Fruit fly (Drosophila melanogaster): ENCODE results near the gene GAA1.

Gene GAA1

dm6 chrX:5895821-5896550 is 22.8 kb upstream of the GAA1 start (continued):
- TF ChIP-seq Dbx (GFP tag; IDR thresholded peaks at IDR 0.05) (peak; percentile 60; the same call in 2 of the 3 replicates), CG12391 (tag; optimal IDR thresholded peaks at IDR 0.05) (peak; percentile 88), CG31441 (GFP tag; IDR thresholded peaks at IDR 0.05) (peak; percentile 94), gcm2 (GFP tag; optimal IDR thresholded peaks at IDR 0.05) (peak; percentile 74), Dfd (GFP tag; optimal IDR thresholded peaks at IDR 0.05) (no peak), tna (GFP tag; IDR thresholded peaks at IDR 0.05; ENCODE audit: partially characterized antibody) (no peak), Lhr (GFP tag; optimal IDR thresholded peaks at IDR 0.05) (peak; percentile 80), gem (tag; optimal IDR thresholded peaks at IDR 0.05) (peak; percentile 91), Max (GFP tag; optimal IDR thresholded peaks at IDR 0.05) (peak; percentile 74), insv (GFP tag; optimal IDR thresholded peaks at IDR 0.05) (no peak), psq (GFP tag; optimal IDR thresholded peaks at IDR 0.05) (peak; percentile 30), corto (GFP tag; optimal IDR thresholded peaks at IDR 0.05) (peak; percentile 83), CG2129 (GFP tag; IDR thresholded peaks at IDR 0.05; ENCODE audit: partially characterized antibody) (no peak), CG16815 (GFP tag; optimal IDR thresholded peaks at IDR 0.05) (peak; percentile 81), gsb (GFP tag; IDR thresholded peaks at IDR 0.05) (peak; percentile 69), CG15011 (GFP tag; optimal IDR thresholded peaks at IDR 0.05) (peak; percentile 69), CG17829 (tag; optimal IDR thresholded peaks at IDR 0.05) (peak; percentile 91), CG32772 (GFP tag; IDR thresholded peaks at IDR 0.05) (peak; percentile 93), lola (GFP tag; optimal IDR thresholded peaks at IDR 0.05) (peak in 1 of 3 experiments; percentile 76), ken (GFP tag; IDR thresholded peaks at IDR 0.05) (peak; percentile 95), Bgb (GFP tag; IDR thresholded peaks at IDR 0.05; ENCODE audit: partially characterized antibody) (no peak), nom (GFP tag; optimal IDR thresholded peaks at IDR 0.05) (peak; percentile 99), dm (GFP tag; optimal IDR thresholded peaks at IDR 0.05) (peak; percentile 76), org-1 (GFP tag; optimal IDR thresholded peaks at IDR 0.05) (peak; percentile 84), CG11695 (GFP tag; IDR thresholded peaks at IDR 0.05) (peak; percentile 90), CG18476 (GFP tag; optimal IDR thresholded peaks at IDR 0.05) (peak; percentile 77), en (GFP tag; optimal IDR thresholded peaks at IDR 0.05) (peak; percentile 69), schlank (tag; optimal IDR thresholded peaks at IDR 0.05) (peak; percentile 28), ind (GFP tag; optimal IDR thresholded peaks at IDR 0.05) (peak; percentile 90), CG30431 (GFP tag; optimal IDR thresholded peaks at IDR 0.05) (peak; percentile 85), Ets65A (GFP tag) (peak; percentile 98), Meics (GFP tag; optimal IDR thresholded peaks at IDR 0.05) (peak; percentile 82), Doc2 (GFP tag; IDR thresholded peaks at IDR 0.05) (peak; percentile 39; the same call in 1 of the 2 replicates), CG18599 (GFP tag; optimal IDR thresholded peaks at IDR 0.05) (peak; percentile 87), lab (GFP tag; optimal IDR thresholded peaks at IDR 0.05) (peak; percentile 93), CG9797 (GFP tag; optimal IDR thresholded peaks at IDR 0.05) (peak; percentile 19), aop (GFP tag; IDR thresholded peaks at IDR 0.05) (peak; percentile 81; the same call in 1 of the 2 replicates), CG4424 (GFP tag; optimal IDR thresholded peaks at IDR 0.05) (peak; percentile 92), CG7839 (tag; optimal IDR thresholded peaks at IDR 0.05) (peak; percentile 92), row (GFP tag; IDR thresholded peaks at IDR 0.05) (peak; percentile 84), CG13287 (GFP tag; IDR thresholded peaks at IDR 0.05; ENCODE audit: partially characterized antibody) (no peak), CG6272 (GFP tag; IDR thresholded peaks at IDR 0.05) (peak; percentile 65), CG7372 (GFP tag; IDR thresholded peaks at IDR 0.05) (peak; percentile 77), grau (tag; optimal IDR thresholded peaks at IDR 0.05) (peak; percentile 79), ham (GFP tag; IDR thresholded peaks at IDR 0.05) (0 out of 2 replicates have a peak, but pooled peaks have one; percentile 37), CG10209 (GFP tag; optimal IDR thresholded peaks at IDR 0.05) (peak; percentile 89), CG12071 (GFP tag; optimal IDR thresholded peaks at IDR 0.05) (peak; percentile 90), caup (GFP tag; optimal IDR thresholded peaks at IDR 0.05; ENCODE audit: severe bottlenecking) (peak; percentile 78)

All from whole organism, embryonic.